Worm (Caenorhabditis elegans): Measurements from ENCODE around the gene F09B12.5.
A peak's percentile ranks its signal among the peaks of the same experiment; 100 is the strongest.

- TF ChIP-seq tbx-37 (GFP tag; conservative IDR thresholded peaks at IDR 0.05): no peak
- TF ChIP-seq ama-1 (optimal IDR thresholded peaks at IDR 0.05): no peak
- TF ChIP-seq tra-4 (tag; optimal IDR thresholded peaks at IDR 0.05): no peak
- peak; percentile 45 for TF ChIP-seq hmg-4 (GFP tag; optimal IDR thresholded peaks at IDR 0.05)
- no peak for TF ChIP-seq aly-1 (tag; optimal IDR thresholded peaks at IDR 0.05)
- no peak for TF ChIP-seq scrt-1 (GFP tag; IDR thresholded peaks at IDR 0.05)
- no peak for TF ChIP-seq sea-1 (GFP tag; conservative IDR thresholded peaks at IDR 0.05)
Observed at ce11 chrX:15100369-15100963, 16.0 kb downstream of the F09B12.5 start, which contains the start of gene dhhc-1.
